Worm (Caenorhabditis elegans) whole organism, young adult: ENCODE results near the gene C28H8.5.
A peak's percentile ranks its signal among the peaks of the same experiment; 100 is the strongest.

ENCODE experiments used
- D2030.7 ChIP-seq: fragments of 200-800 bp; sonication (Bioruptor generic); IDR thresholded peaks from 2 replicates; pipeline ENCODE4 v1.3.6; 2022; ENCODE audit warnings: missing genetic modification reagents, missing genetic modification characterization, missing compliant biosample characterization
- F10E7.11 ChIP-seq: sonication (generic microtip); optimal IDR thresholded peaks from 2 replicates; lab custom pipeline; 2017; ENCODE audit warnings: mild to moderate bottlenecking, missing genetic modification characterization, moderate library complexity, missing compliant biosample characterization
- F23B12.7 ChIP-seq: sonication (generic microtip); optimal IDR thresholded peaks from 2 replicates; lab custom pipeline; 2017; ENCODE audit warnings: missing genetic modification characterization, mild to moderate bottlenecking, missing compliant biosample characterization, antibody characterized with exemption, moderate library complexity; ENCODE audit not compliant: insufficient read depth
- F49E8.2 ChIP-seq: sonication (generic microtip); optimal IDR thresholded peaks from 3 replicates; lab custom pipeline; 2017; ENCODE audit warnings: missing genetic modification characterization, mild to moderate bottlenecking, missing compliant biosample characterization, antibody characterized with exemption, moderate library complexity; ENCODE audit not compliant: insufficient read depth
- F55B11.4 ChIP-seq: sonication (generic microtip); optimal IDR thresholded peaks from 2 replicates; lab custom pipeline; 2016; ENCODE audit warnings: missing compliant biosample characterization, missing genetic modification characterization, borderline replicate concordance; ENCODE audit not compliant: insufficient read depth
- F57C9.4 ChIP-seq: sonication (generic microtip); optimal IDR thresholded peaks from 2 replicates; lab custom pipeline; 2017; ENCODE audit warnings: mild to moderate bottlenecking, missing genetic modification characterization, missing compliant biosample characterization
- Y53F4B.3 ChIP-seq: fragments of 200-800 bp; sonication (Bioruptor generic); IDR thresholded peaks from 2 replicates; pipeline ENCODE4 v1.3.6; 2022; ENCODE audit warnings: missing genetic modification reagents, missing genetic modification characterization, missing compliant biosample characterization
- Y56A3A.18 ChIP-seq: fragments of 200-800 bp; sonication (Bioruptor generic); IDR thresholded peaks from 2 replicates; pipeline ENCODE4 v1.3.6; 2022; ENCODE audit warnings: missing genetic modification reagents, missing genetic modification characterization, missing compliant biosample characterization
- Y95B8A.8 ChIP-seq: fragments of 200-800 bp; sonication (Bioruptor generic); IDR thresholded peaks from 2 replicates; pipeline ENCODE4 v1.3.6; 2022; ENCODE audit warnings: missing genetic modification reagents, missing genetic modification characterization, missing compliant biosample characterization
- ZK185.1 ChIP-seq: sonication (generic microtip); optimal IDR thresholded peaks from 2 replicates; lab custom pipeline; 2016; ENCODE audit warnings: mild to moderate bottlenecking, missing genetic modification characterization, missing compliant biosample characterization; ENCODE audit not compliant: poor library complexity, severe bottlenecking
- attf-5 ChIP-seq: fragments of 200-800 bp; sonication (Bioruptor generic); optimal IDR thresholded peaks from 2 replicates; lab custom pipeline; 2018; ENCODE audit warnings: mild to moderate bottlenecking, missing genetic modification characterization, missing compliant biosample characterization
- attf-6 ChIP-seq: fragments of 200-800 bp; sonication (Bioruptor generic); IDR thresholded peaks from 2 replicates; pipeline ENCODE4 v1.3.6; 2022; ENCODE audit warnings: missing genetic modification reagents, missing genetic modification characterization, missing compliant biosample characterization
- cebp-1 ChIP-seq, 2 experiments: fragments of 200-800 bp in 1 of 2; sonication (Bioruptor generic) in 1 of 2; sonication (generic microtip) in 1 of 2; IDR thresholded peaks in 1 of 2; optimal IDR thresholded peaks in 1 of 2; 2 replicates each; pipeline versions ENCODE4 v1.3.6 to Lab custom; 2017 to 2022; ENCODE audit warnings: missing compliant biosample characterization in 2 of 2, missing genetic modification characterization in 2 of 2, mild to moderate bottlenecking in 1 of 2, missing genetic modification reagents in 1 of 2, moderate library complexity in 1 of 2
- cebp-2 ChIP-seq: fragments of 200-800 bp; sonication (Bioruptor generic); IDR thresholded peaks from 2 replicates; pipeline ENCODE4 v1.3.6; 2022; ENCODE audit warnings: missing genetic modification characterization, missing compliant biosample characterization
- ceh-27 ChIP-seq: fragments of 200-800 bp; sonication (Bioruptor generic); optimal IDR thresholded peaks from 2 replicates; lab custom pipeline; 2018; ENCODE audit warnings: mild to moderate bottlenecking, missing genetic modification characterization, moderate library complexity, missing compliant biosample characterization
- chd-7 ChIP-seq: sonication (generic microtip); optimal IDR thresholded peaks from 2 replicates; lab custom pipeline; 2016; ENCODE audit warnings: mild to moderate bottlenecking, missing genetic modification characterization, moderate library complexity, missing compliant biosample characterization
- dox-1 ChIP-seq: fragments of 200-800 bp; sonication (Bioruptor generic); IDR thresholded peaks from 2 replicates; pipeline ENCODE4 v1.3.6; 2022; ENCODE audit warnings: missing genetic modification reagents, missing genetic modification characterization, missing compliant biosample characterization
- egl-44 ChIP-seq: fragments of 200-800 bp; sonication (Bioruptor generic); IDR thresholded peaks from 2 replicates; pipeline ENCODE4 v1.3.6; 2022; ENCODE audit warnings: missing genetic modification reagents, missing genetic modification characterization, missing compliant biosample characterization
- hmg-1.2 ChIP-seq: fragments of 200-800 bp; sonication (Bioruptor generic); IDR thresholded peaks from 2 replicates; pipeline ENCODE4 v1.3.6; 2022; ENCODE audit warnings: missing genetic modification reagents, missing genetic modification characterization, missing compliant biosample characterization
- hsf-1 ChIP-seq: fragments of 200-800 bp; sonication (Bioruptor generic); IDR thresholded peaks from 2 replicates; pipeline ENCODE4 v1.3.6; 2022; ENCODE audit warnings: missing genetic modification reagents, missing genetic modification characterization, missing compliant biosample characterization
- lag-1 ChIP-seq: fragments of 200-800 bp; sonication (Bioruptor generic); IDR thresholded peaks from 2 replicates; pipeline ENCODE4 v1.3.6; 2022; ENCODE audit warnings: missing genetic modification reagents, missing genetic modification characterization, missing compliant biosample characterization
- let-607 ChIP-seq, 2 experiments: fragments of 200-800 bp in 1 of 2; sonication (Bioruptor generic) in 1 of 2; sonication (generic microtip) in 1 of 2; optimal IDR thresholded peaks; 2 replicates each; lab custom pipeline; 2016 to 2018; ENCODE audit warnings: mild to moderate bottlenecking in 2 of 2, missing compliant biosample characterization in 2 of 2, missing genetic modification characterization in 2 of 2, moderate library complexity in 2 of 2, missing genotype in 1 of 2
- lsy-27 ChIP-seq: sonication (generic microtip); optimal IDR thresholded peaks from 2 replicates; lab custom pipeline; 2017; ENCODE audit warnings: missing genetic modification characterization, mild to moderate bottlenecking, missing compliant biosample characterization, antibody characterized with exemption, missing genotype, borderline replicate concordance; ENCODE audit not compliant: insufficient read depth
- madf-3 ChIP-seq: fragments of 200-800 bp; sonication (Bioruptor generic); IDR thresholded peaks from 2 replicates; pipeline ENCODE4 v1.3.6; 2022; ENCODE audit warnings: missing genetic modification reagents, missing genetic modification characterization, missing compliant biosample characterization
- madf-6 ChIP-seq: fragments of 200-800 bp; sonication (Bioruptor generic); IDR thresholded peaks from 2 replicates; pipeline ENCODE4 v1.3.6; 2022; ENCODE audit warnings: missing genetic modification reagents, missing genetic modification characterization, missing compliant biosample characterization
- nfya-2 ChIP-seq: fragments of 200-800 bp; sonication (Bioruptor generic); IDR thresholded peaks from 2 replicates; pipeline ENCODE4 v1.3.6; 2022; ENCODE audit warnings: missing genetic modification reagents, missing genetic modification characterization, missing compliant biosample characterization
- nfyb-1 ChIP-seq: fragments of 200-800 bp; sonication (Bioruptor generic); IDR thresholded peaks from 2 replicates; pipeline ENCODE4 v1.3.6; 2022; ENCODE audit warnings: missing genetic modification reagents, missing genetic modification characterization, missing compliant biosample characterization
- nhr-179 ChIP-seq: sonication (generic microtip); optimal IDR thresholded peaks from 2 replicates; lab custom pipeline; 2016; ENCODE audit warnings: mild to moderate bottlenecking, missing genetic modification characterization, missing compliant biosample characterization
- nhr-80 ChIP-seq: sonication (generic microtip); optimal IDR thresholded peaks from 2 replicates; lab custom pipeline; 2016; ENCODE audit warnings: missing genetic modification characterization, missing compliant biosample characterization
- repo-1 ChIP-seq: sonication (generic microtip); optimal IDR thresholded peaks from 2 replicates; lab custom pipeline; 2017; ENCODE audit warnings: mild to moderate bottlenecking, missing genetic modification characterization, missing compliant biosample characterization
- sdz-38 ChIP-seq: sonication (generic microtip); optimal IDR thresholded peaks from 2 replicates; lab custom pipeline; 2016; ENCODE audit warnings: missing genotype, missing genetic modification characterization, missing compliant biosample characterization
- sea-2 ChIP-seq: fragments of 200-800 bp; sonication (Bioruptor generic); IDR thresholded peaks from 2 replicates; pipeline ENCODE4 v1.3.6; 2022; ENCODE audit warnings: missing genetic modification characterization, missing compliant biosample characterization
- tlf-1 ChIP-seq: fragments of 200-800 bp; sonication (Bioruptor generic); optimal IDR thresholded peaks from 2 replicates; lab custom pipeline; 2018; ENCODE audit warnings: mild to moderate bottlenecking, missing genetic modification characterization, missing compliant biosample characterization
- unc-130 ChIP-seq: sonication (generic microtip); optimal IDR thresholded peaks from 2 replicates; lab custom pipeline; 2016; ENCODE audit warnings: missing genetic modification reagents, missing genetic modification characterization, missing compliant biosample characterization
- xnd-1 ChIP-seq: sonication (generic microtip); optimal IDR thresholded peaks from 2 replicates; lab custom pipeline; 2016; ENCODE audit warnings: missing genotype, missing genetic modification reagents, missing genetic modification characterization, missing compliant biosample characterization

C28H8.5 gene

ce11 chrIII:5915926-5916325, 31.8 kb downstream of the C28H8.5 start:
- TF ChIP-seq ZK185.1 (tag; lab: Kevin White, UChicago) (peak; percentile 2), dox-1 (GFP tag; lab: Robert Waterston, UW) (peak; percentile 55), nhr-80 (tag; lab: Kevin White, UChicago) (peak; percentile 88), hmg-1.2 (GFP tag; lab: Robert Waterston, UW) (0 out of 2 replicates have a peak, but pooled peaks have one; percentile 6), unc-130 (GFP tag; lab: Kevin White, UChicago) (no peak), F55B11.4 (tag; lab: Kevin White, UChicago) (no peak)

- peak; percentile 62 for TF ChIP-seq nhr-80 (tag; lab: Kevin White, UChicago)
- TF ChIP-seq D2030.7 (GFP tag; lab: Robert Waterston, UW), result no peak
- no peak for TF ChIP-seq egl-44
- TF ChIP-seq Y53F4B.3 (GFP tag; lab: Robert Waterston, UW), result no peak
- TF ChIP-seq hmg-1.2 (GFP tag; lab: Robert Waterston, UW), result peak; percentile 19; the same call in 1 of the 2 replicates
- TF ChIP-seq nfya-2 (GFP tag; lab: Robert Waterston, UW), result no peak
- TF ChIP-seq F57C9.4 (tag; lab: Kevin White, UChicago), result no peak
- no peak for TF ChIP-seq let-607 (tag; optimal IDR thresholded peaks at IDR 0.05; lab: Kevin White, UChicago)
- TF ChIP-seq nfyb-1 (GFP tag; lab: Robert Waterston, UW), result no peak
- TF ChIP-seq repo-1 (tag; lab: Kevin White, UChicago), result peak; percentile 53
- peak; percentile 8 for TF ChIP-seq chd-7 (tag; lab: Kevin White, UChicago)
- TF ChIP-seq F49E8.2 (tag; lab: Kevin White, UChicago), result no peak
- 0 out of 2 replicates have a peak, but pooled peaks have one; percentile 15 for TF ChIP-seq Y56A3A.18 (GFP tag; lab: Robert Waterston, UW)
- TF ChIP-seq lag-1 (GFP tag; lab: Robert Waterston, UW), result no peak
- no peak for TF ChIP-seq nhr-179
- no peak for TF ChIP-seq F10E7.11 (tag; lab: Kevin White, UChicago)
- no peak for TF ChIP-seq ceh-27 (GFP tag; lab: Kevin White, UChicago)
- TF ChIP-seq hsf-1 (GFP tag; lab: Robert Waterston, UW), result no peak
- no peak for TF ChIP-seq F23B12.7 (tag; lab: Kevin White, UChicago)
- peak; percentile 44 for TF ChIP-seq tlf-1 (GFP tag; lab: Kevin White, UChicago)
- TF ChIP-seq Y95B8A.8 (GFP tag; lab: Robert Waterston, UW), result no peak
- TF ChIP-seq sdz-38 (tag; lab: Kevin White, UChicago), result no peak
- no peak for TF ChIP-seq cebp-2 (GFP tag; lab: Robert Waterston, UW)
- TF ChIP-seq attf-5 (GFP tag; lab: Kevin White, UChicago), result peak; percentile 26
- no peak for TF ChIP-seq sea-2 (GFP tag; lab: Robert Waterston, UW)
- TF ChIP-seq cebp-1 (GFP tag; IDR thresholded peaks at IDR 0.05; lab: Robert Waterston, UW), result peak; percentile 87
- TF ChIP-seq cebp-1 (tag; optimal IDR thresholded peaks at IDR 0.05; lab: Kevin White, UChicago), result peak; percentile 86
- TF ChIP-seq madf-3 (GFP tag; lab: Robert Waterston, UW), result no peak
- no peak for TF ChIP-seq attf-6 (GFP tag; lab: Robert Waterston, UW)
- no peak for TF ChIP-seq ZK185.1 (tag; lab: Kevin White, UChicago)
- no peak for TF ChIP-seq madf-6 (GFP tag; lab: Robert Waterston, UW)
- no peak for TF ChIP-seq lsy-27 (tag; lab: Kevin White, UChicago)
- TF ChIP-seq xnd-1 (tag; lab: Kevin White, UChicago), result no peak
These were observed 33.4 kb downstream of the C28H8.5 start for ce11 chrIII:5917365-5917958.
